Worm (Caenorhabditis elegans) whole organism, L1 larva: ENCODE measurements around the gene ymel-1.
A peak's percentile ranks its signal among the peaks of the same experiment; 100 is the strongest.

ENCODE experiments used
- C16A3.4 ChIP-seq: fragments of 150-350 bp; optimal IDR thresholded peaks from 2 replicates; lab custom pipeline; 2014; ENCODE audit warnings: missing biosample characterization, missing genetic modification characterization
- fkh-10 ChIP-seq: sonication (generic microtip); optimal IDR thresholded peaks from 2 replicates; lab custom pipeline; 2017; ENCODE audit warnings: missing biosample characterization, missing genetic modification reagents, missing genetic modification characterization
- pqm-1 ChIP-seq: sonication (generic microtip); optimal IDR thresholded peaks from 3 replicates; lab custom pipeline; 2017; ENCODE audit warnings: missing biosample characterization, missing genetic modification characterization
- snpc-4 ChIP-seq: fragments of 150-350 bp; optimal IDR thresholded peaks from 2 replicates; lab custom pipeline; 2014; ENCODE audit warnings: missing biosample characterization, missing genetic modification characterization
- ztf-4 ChIP-seq: fragments of 150-350 bp; optimal IDR thresholded peaks from 2 replicates; lab custom pipeline; 2014; ENCODE audit warnings: missing biosample characterization, missing genetic modification characterization

ce11 chrIII:10398919-10399318 lies 17.0 kb upstream of the ymel-1 start:
- TF ChIP-seq ztf-4 (tag; lab: Kevin White, UChicago) (no peak), pqm-1 (tag; lab: Kevin White, UChicago) (no peak), fkh-10 (GFP tag; lab: Kevin White, UChicago) (peak; percentile 29), C16A3.4 (tag; lab: Kevin White, UChicago) (no peak), snpc-4 (no peak)
